Fruit fly (Drosophila melanogaster): ENCODE results near the gene mRpS35.
A peak's percentile ranks its signal among the peaks of the same experiment; 100 is the strongest.

Gene mRpS35

dm6 chr3L:2785941-2786340, 5.2 kb downstream of the mRpS35 start:
- TF ChIP-seq kay (GFP tag; ENCODE audit: borderline replicate concordance) = peak; percentile 93
- TF ChIP-seq bab1 (GFP tag; optimal IDR thresholded peaks at IDR 0.05) = no peak
- no peak for TF ChIP-seq CG1620 (GFP tag; optimal IDR thresholded peaks at IDR 0.05)

dm6 chr3L:2795363-2795957, 14.8 kb downstream of the mRpS35 start:
- TF ChIP-seq tj (GFP tag; optimal IDR thresholded peaks at IDR 0.05) (no peak), Crg-1 (GFP tag; optimal IDR thresholded peaks at IDR 0.05) (no peak), toe (GFP tag; optimal IDR thresholded peaks at IDR 0.05) (no peak), kay (GFP tag; ENCODE audit: borderline replicate concordance) (no peak), CG7045 (GFP tag; optimal IDR thresholded peaks at IDR 0.05) (no peak), CG5204 (GFP tag; optimal IDR thresholded peaks at IDR 0.05) (no peak), Hr96 (GFP tag; optimal IDR thresholded peaks at IDR 0.05) (no peak), Mnt (GFP tag; optimal IDR thresholded peaks at IDR 0.05) (no peak), CG14711 (tag; optimal IDR thresholded peaks at IDR 0.05) (no peak), CG12768 (GFP tag; optimal IDR thresholded peaks at IDR 0.05) (no peak), pad (GFP tag; optimal IDR thresholded peaks at IDR 0.05) (no peak), cic (GFP tag; optimal IDR thresholded peaks at IDR 0.05) (no peak), ovo (GFP tag; optimal IDR thresholded peaks at IDR 0.05) (no peak), bab1 (GFP tag; optimal IDR thresholded peaks at IDR 0.05) (no peak)

dm6 chr3L:2796242-2796641, 15.5 kb downstream of the mRpS35 start:
- no peak for TF ChIP-seq pad (GFP tag; optimal IDR thresholded peaks at IDR 0.05)
- no peak for TF ChIP-seq CG12768 (GFP tag; optimal IDR thresholded peaks at IDR 0.05)
- TF ChIP-seq CG1620 (GFP tag; optimal IDR thresholded peaks at IDR 0.05) = no peak
- no peak for TF ChIP-seq Clk (GFP tag; optimal IDR thresholded peaks at IDR 0.05)
- TF ChIP-seq cic (GFP tag; optimal IDR thresholded peaks at IDR 0.05) = no peak
- TF ChIP-seq CG11617 (GFP tag; optimal IDR thresholded peaks at IDR 0.05) = no peak
- no peak for TF ChIP-seq CG14711 (tag; optimal IDR thresholded peaks at IDR 0.05)
- no peak for TF ChIP-seq cnc (optimal IDR thresholded peaks at IDR 0.05)
- no peak for TF ChIP-seq ovo (GFP tag; optimal IDR thresholded peaks at IDR 0.05)
- no peak for TF ChIP-seq tj (GFP tag; optimal IDR thresholded peaks at IDR 0.05)
- TF ChIP-seq toe (GFP tag; optimal IDR thresholded peaks at IDR 0.05) = no peak
- TF ChIP-seq CG5204 (GFP tag; optimal IDR thresholded peaks at IDR 0.05) = no peak
- no peak for TF ChIP-seq CG33017 (tag; optimal IDR thresholded peaks at IDR 0.05)
- no peak for TF ChIP-seq bab1 (GFP tag; optimal IDR thresholded peaks at IDR 0.05)
- no peak for TF ChIP-seq Mnt (GFP tag; optimal IDR thresholded peaks at IDR 0.05)
- no peak for TF ChIP-seq CG7045 (GFP tag; optimal IDR thresholded peaks at IDR 0.05)
- TF ChIP-seq Crg-1 (GFP tag; optimal IDR thresholded peaks at IDR 0.05) = no peak
- no peak for TF ChIP-seq Hr96 (GFP tag; optimal IDR thresholded peaks at IDR 0.05)
- TF ChIP-seq kay (GFP tag; ENCODE audit: borderline replicate concordance) = no peak
- no peak for TF ChIP-seq CG7101 (tag; optimal IDR thresholded peaks at IDR 0.05)

DNA sequence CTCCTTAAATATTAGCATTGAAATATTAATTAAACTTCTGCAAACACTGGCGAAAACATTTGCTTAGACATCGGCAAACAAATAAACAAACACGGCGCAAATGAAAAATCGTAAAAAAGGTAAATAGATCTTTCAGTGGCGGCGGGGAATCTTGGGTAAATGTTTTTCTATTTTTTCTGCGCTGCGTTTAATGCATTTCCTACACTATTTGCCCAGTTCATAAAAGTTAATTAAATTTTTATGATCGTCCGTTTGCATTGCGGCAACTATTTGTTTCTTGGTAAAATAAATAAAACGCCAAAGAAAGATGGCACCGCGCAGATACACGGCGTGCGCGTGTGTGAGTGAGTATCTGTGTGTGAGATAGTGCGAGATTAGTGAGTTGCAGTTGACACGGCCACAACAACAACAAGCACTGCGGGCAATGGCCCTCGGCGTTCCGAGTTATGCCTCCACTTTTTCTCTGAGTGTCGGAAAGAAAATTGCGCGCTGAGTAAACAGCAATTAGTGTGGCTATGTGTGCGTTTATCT, 17.8 kb downstream of the mRpS35 start:
- TF ChIP-seq cic (GFP tag; optimal IDR thresholded peaks at IDR 0.05) (peak; percentile 85), CG14711 (tag; optimal IDR thresholded peaks at IDR 0.05) (no peak), CG5204 (GFP tag; optimal IDR thresholded peaks at IDR 0.05) (peak; percentile 74), bab1 (GFP tag; optimal IDR thresholded peaks at IDR 0.05) (peak; percentile 7), CG1620 (GFP tag; optimal IDR thresholded peaks at IDR 0.05) (peak; percentile 2), toe (GFP tag; optimal IDR thresholded peaks at IDR 0.05) (peak; percentile 56), tj (GFP tag; optimal IDR thresholded peaks at IDR 0.05) (no peak), pad (GFP tag; optimal IDR thresholded peaks at IDR 0.05) (peak; percentile 19), Hr96 (GFP tag; optimal IDR thresholded peaks at IDR 0.05) (peak; percentile 29), CG7045 (GFP tag; optimal IDR thresholded peaks at IDR 0.05) (peak; percentile 59), Mnt (GFP tag; optimal IDR thresholded peaks at IDR 0.05) (peak; percentile 34), CG7101 (tag; optimal IDR thresholded peaks at IDR 0.05) (peak; percentile 80), CG33017 (tag; optimal IDR thresholded peaks at IDR 0.05) (peak; percentile 86), cnc (optimal IDR thresholded peaks at IDR 0.05) (no peak), CG11617 (GFP tag; optimal IDR thresholded peaks at IDR 0.05) (peak; percentile 75), Crg-1 (GFP tag; optimal IDR thresholded peaks at IDR 0.05) (peak; percentile 47), ovo (GFP tag; optimal IDR thresholded peaks at IDR 0.05) (no peak), CG12768 (GFP tag; optimal IDR thresholded peaks at IDR 0.05) (peak; percentile 71), Clk (GFP tag; optimal IDR thresholded peaks at IDR 0.05) (peak; percentile 33), kay (GFP tag; ENCODE audit: borderline replicate concordance) (peak; percentile 91)

DNA sequence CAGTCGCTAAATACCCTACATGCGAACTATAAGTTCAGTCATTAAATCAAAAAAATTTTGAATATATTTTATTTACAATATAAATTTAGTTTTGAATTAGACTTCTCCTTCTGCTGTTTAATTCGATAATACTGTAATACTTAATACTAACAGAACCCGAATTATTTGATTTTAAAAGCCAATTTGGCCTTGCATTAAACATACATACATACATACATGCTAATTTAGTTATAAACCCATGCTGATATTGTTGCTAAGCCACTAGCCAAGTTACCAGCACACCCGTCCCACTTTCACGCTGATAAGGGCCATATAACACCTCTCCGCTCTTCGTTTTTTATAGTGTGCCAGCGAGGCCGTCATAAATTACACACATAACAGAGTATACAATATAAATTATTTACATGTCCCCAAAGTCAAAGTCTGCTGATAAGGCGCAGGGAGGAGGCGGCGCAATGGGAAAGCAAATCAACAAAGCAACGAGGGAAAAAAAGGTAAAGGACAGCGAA, 18.5 kb downstream of the mRpS35 start:
- TF ChIP-seq kay (GFP tag; ENCODE audit: borderline replicate concordance) (peak; percentile 99), CG1620 (GFP tag; optimal IDR thresholded peaks at IDR 0.05) (peak; percentile 33), CG7045 (GFP tag; optimal IDR thresholded peaks at IDR 0.05) (peak; percentile 90), ovo (GFP tag; optimal IDR thresholded peaks at IDR 0.05) (peak; percentile 58), Crg-1 (GFP tag; optimal IDR thresholded peaks at IDR 0.05) (peak; percentile 72), Hr96 (GFP tag; optimal IDR thresholded peaks at IDR 0.05) (peak; percentile 86), bab1 (GFP tag; optimal IDR thresholded peaks at IDR 0.05) (peak; percentile 2), cic (GFP tag; optimal IDR thresholded peaks at IDR 0.05) (peak; percentile 94), CG12768 (GFP tag; optimal IDR thresholded peaks at IDR 0.05) (peak; percentile 96), CG5204 (GFP tag; optimal IDR thresholded peaks at IDR 0.05) (peak; percentile 76), CG33017 (tag; optimal IDR thresholded peaks at IDR 0.05) (peak; percentile 86), Mnt (GFP tag; optimal IDR thresholded peaks at IDR 0.05) (peak; percentile 79), CG11617 (GFP tag; optimal IDR thresholded peaks at IDR 0.05) (peak; percentile 55), toe (GFP tag; optimal IDR thresholded peaks at IDR 0.05) (peak; percentile 78), CG7101 (tag; optimal IDR thresholded peaks at IDR 0.05) (peak; percentile 75), tj (GFP tag; optimal IDR thresholded peaks at IDR 0.05) (peak; percentile 58), CG14711 (tag; optimal IDR thresholded peaks at IDR 0.05) (peak; percentile 53), cnc (optimal IDR thresholded peaks at IDR 0.05) (no peak), pad (GFP tag; optimal IDR thresholded peaks at IDR 0.05) (peak; percentile 68), Clk (GFP tag; optimal IDR thresholded peaks at IDR 0.05) (peak; percentile 83)

Measured in whole organism, adult.